Worm (Caenorhabditis elegans): ENCODE measurements around the gene mpst-1.

Gene mpst-1

ce11 chrV:11844828-11845227 is 18.0 kb upstream of the mpst-1 start:
- TF ChIP-seq unc-62 (GFP tag; optimal IDR thresholded peaks at IDR 0.05): no peak

ce11 chrV:11843678-11844366 is 17.0 kb upstream of the mpst-1 start, which contains the start of gene nphp-4:
Gene nphp-4 (minus strand): TSS chrV:11843728.
- no peak for TF ChIP-seq unc-62 (GFP tag; optimal IDR thresholded peaks at IDR 0.05)

- TF ChIP-seq unc-62 (GFP tag; optimal IDR thresholded peaks at IDR 0.05): no peak
These were observed 12.4 kb upstream of the mpst-1 start, which contains the start of gene idpb-5 for ce11 chrV:11839220-11839619. Gene idpb-5 (plus strand): TSS chrV:11839520.

ce11 chrV:11836073-11836472 is 9.2 kb upstream of the mpst-1 start, which contains the start of gene R13H4.2:
Gene R13H4.2 (plus strand): TSS chrV:11836391.
- no peak for TF ChIP-seq unc-62 (GFP tag; optimal IDR thresholded peaks at IDR 0.05)

- no peak for TF ChIP-seq unc-62 (GFP tag; optimal IDR thresholded peaks at IDR 0.05)
These were observed 6.5 kb upstream of the mpst-1 start, which contains the start of gene pho-8 for ce11 chrV:11833319-11833718. Gene pho-8 (plus strand): TSS chrV:11833619.

ce11 chrV:11829282-11829681 is 2.4 kb upstream of the mpst-1 start, which contains the start of gene col-158:
Gene col-158 (plus strand): TSS chrV:11829582.
- no peak for TF ChIP-seq unc-62 (GFP tag; optimal IDR thresholded peaks at IDR 0.05)

ce11 chrV:11825662-11826061 is 1.2 kb downstream of the mpst-1 start, which contains the start of gene D2023.4:
Gene D2023.4 (minus strand): TSS chrV:11825762.
- TF ChIP-seq unc-62 (GFP tag; optimal IDR thresholded peaks at IDR 0.05): no peak

ce11 chrV:11823978-11824377 is 2.9 kb downstream of the mpst-1 start:
- no peak for TF ChIP-seq unc-62 (GFP tag; optimal IDR thresholded peaks at IDR 0.05)

- no peak for TF ChIP-seq unc-62 (GFP tag; optimal IDR thresholded peaks at IDR 0.05)
These were observed 4.4 kb downstream of the mpst-1 start, which contains the start of gene pyc-1 for ce11 chrV:11822461-11822939. Gene pyc-1 (minus strand): TSS chrV:11822529.

- TF ChIP-seq unc-62 (GFP tag; optimal IDR thresholded peaks at IDR 0.05): no peak
These were observed 6.3 kb downstream of the mpst-1 start for ce11 chrV:11820551-11820950.

- TF ChIP-seq unc-62 (GFP tag; optimal IDR thresholded peaks at IDR 0.05): no peak
These were observed 7.4 kb downstream of the mpst-1 start for ce11 chrV:11819451-11819850.

- TF ChIP-seq unc-62 (GFP tag; optimal IDR thresholded peaks at IDR 0.05): no peak
These were observed 8.1 kb downstream of the mpst-1 start for ce11 chrV:11818786-11819185.

- TF ChIP-seq unc-62 (GFP tag; optimal IDR thresholded peaks at IDR 0.05): no peak
These were observed 8.8 kb downstream of the mpst-1 start for ce11 chrV:11818064-11818463.

- TF ChIP-seq unc-62 (GFP tag; optimal IDR thresholded peaks at IDR 0.05): no peak
These were observed 9.6 kb downstream of the mpst-1 start for ce11 chrV:11817263-11817726.

- no peak for TF ChIP-seq unc-62 (GFP tag; optimal IDR thresholded peaks at IDR 0.05)
These were observed 11.3 kb downstream of the mpst-1 start for ce11 chrV:11815566-11815965.

ce11 chrV:11811921-11812320 is 14.9 kb downstream of the mpst-1 start, which contains the start of gene D2023.3:
Gene D2023.3 (minus strand): TSS chrV:11812021.
- no peak for TF ChIP-seq unc-62 (GFP tag; optimal IDR thresholded peaks at IDR 0.05)

- TF ChIP-seq unc-62 (GFP tag; optimal IDR thresholded peaks at IDR 0.05): no peak
These were observed 16.9 kb downstream of the mpst-1 start for ce11 chrV:11809935-11810334.

All from whole organism, dauer.